Fruit fly (Drosophila melanogaster) whole organism, pupa: ENCODE results near the gene CG15422.

Experiments used
- CG10348 ChIP-seq: fragments of 200-800 bp; sonication (Bioruptor generic); IDR thresholded peaks from 2 replicates; pipeline ENCODE4 v1.3.6; 2022; ENCODE audit warnings: missing biosample characterization, missing genetic modification characterization
- CG12605 ChIP-seq: fragments of 200-800 bp; sonication (Bioruptor generic); IDR thresholded peaks from 2 replicates; pipeline ENCODE4 v1.3.6; 2022; ENCODE audit warnings: missing biosample characterization, missing genetic modification characterization
- CG13204 ChIP-seq: fragments of 200-800 bp; sonication (Bioruptor generic); optimal IDR thresholded peaks from 2 replicates; lab custom pipeline; 2018; ENCODE audit warnings: missing biosample characterization, mild to moderate bottlenecking, missing genetic modification characterization, moderate library complexity
- CG14655 ChIP-seq: fragments of 200-800 bp; sonication (Bioruptor generic); optimal IDR thresholded peaks from 3 replicates; lab custom pipeline; 2017; ENCODE audit warnings: mild to moderate bottlenecking, missing biosample characterization, missing genetic modification reagents, missing genetic modification characterization
- CG15710 ChIP-seq: fragments of 200-800 bp; sonication (Bioruptor generic); optimal IDR thresholded peaks from 2 replicates; lab custom pipeline; 2018; ENCODE audit warnings: missing biosample characterization, mild to moderate bottlenecking, missing genetic modification characterization, moderate library complexity
- CG17806 ChIP-seq: fragments of 200-800 bp; sonication (Bioruptor generic); optimal IDR thresholded peaks from 2 replicates; lab custom pipeline; 2018; ENCODE audit warnings: missing biosample characterization, mild to moderate bottlenecking, missing genetic modification characterization, moderate library complexity
- CG32121 ChIP-seq: fragments of 200-800 bp; sonication (Bioruptor generic); IDR thresholded peaks from 2 replicates; pipeline ENCODE4 v1.3.6; 2022; ENCODE audit warnings: missing biosample characterization, missing genetic modification characterization
- CG34367 ChIP-seq: fragments of 200-800 bp; sonication (Bioruptor generic); optimal IDR thresholded peaks from 2 replicates; lab custom pipeline; 2018; ENCODE audit warnings: missing biosample characterization, mild to moderate bottlenecking, missing genetic modification characterization
- CG4496 ChIP-seq: fragments of 200-800 bp; sonication (Bioruptor generic); IDR thresholded peaks from 3 replicates; pipeline ENCODE4 v1.3.6; 2022; ENCODE audit warnings: missing biosample characterization, missing genetic modification characterization
- CG8159 ChIP-seq: fragments of 200-800 bp; sonication (Bioruptor generic); optimal IDR thresholded peaks from 3 replicates; lab custom pipeline; 2018; ENCODE audit warnings: missing biosample characterization, mild to moderate bottlenecking, missing genetic modification characterization, moderate library complexity
- CG8301 ChIP-seq: fragments of 200-800 bp; sonication (Bioruptor generic); optimal IDR thresholded peaks from 2 replicates; lab custom pipeline; 2018; ENCODE audit warnings: missing biosample characterization, mild to moderate bottlenecking, missing genetic modification characterization
- CG9948 ChIP-seq: fragments of 200-800 bp; sonication (Bioruptor generic); optimal IDR thresholded peaks from 2 replicates; lab custom pipeline; 2018; ENCODE audit warnings: missing biosample characterization, mild to moderate bottlenecking, missing genetic modification characterization, moderate library complexity
- D1 ChIP-seq: fragments of 200-800 bp; sonication (Bioruptor generic); optimal IDR thresholded peaks from 2 replicates; lab custom pipeline; 2018; ENCODE audit warnings: missing biosample characterization, mild to moderate bottlenecking, missing genetic modification characterization, moderate library complexity
- EcR ChIP-seq: fragments of 200-800 bp; sonication (Bioruptor generic); optimal IDR thresholded peaks from 3 replicates; lab custom pipeline; 2019; ENCODE audit warnings: missing biosample characterization, missing genetic modification characterization, mild to moderate bottlenecking, moderate library complexity, missing genetic modification reagents
- Ets98B ChIP-seq: fragments of 200-800 bp; sonication (Bioruptor generic); IDR thresholded peaks from 2 replicates; pipeline ENCODE4 v1.3.6; 2022; ENCODE audit warnings: missing biosample characterization, missing genetic modification characterization
- Pif1A ChIP-seq: fragments of 200-800 bp; sonication (Bioruptor generic); optimal IDR thresholded peaks from 3 replicates; lab custom pipeline; 2016; ENCODE audit warnings: missing biosample characterization, missing genetic modification characterization
- Pif1B ChIP-seq: fragments of 200-800 bp; sonication (Bioruptor generic); optimal IDR thresholded peaks from 3 replicates; lab custom pipeline; 2016; ENCODE audit warnings: missing biosample characterization, missing genetic modification characterization
- Snoo ChIP-seq: fragments of 200-800 bp; sonication (Bioruptor generic); optimal IDR thresholded peaks from 3 replicates; lab custom pipeline; 2017; ENCODE audit warnings: missing biosample characterization, mild to moderate bottlenecking, missing genetic modification characterization, inconsistent platforms
- fd96Ca ChIP-seq: fragments of 200-800 bp; sonication (Bioruptor generic); IDR thresholded peaks from 3 replicates; pipeline ENCODE4 v1.3.6; 2022; ENCODE audit warnings: missing biosample characterization, missing genetic modification characterization
- gl ChIP-seq: fragments of 200-800 bp; sonication (Bioruptor generic); optimal IDR thresholded peaks from 2 replicates; lab custom pipeline; 2018; ENCODE audit warnings: missing biosample characterization, mild to moderate bottlenecking, missing genetic modification characterization
- rn ChIP-seq: fragments of 200-800 bp; sonication (Bioruptor generic); IDR thresholded peaks from 2 replicates; pipeline ENCODE4 v1.3.6; 2022; ENCODE audit warnings: missing biosample characterization, missing genetic modification characterization

The CG15422 gene

dm6 chr2L:4004684-4005083, at the start of gene CG15422:
Gene CG15422, plus strand, starts transcription at chr2L:4004984.
- no peak for TF ChIP-seq Pif1A (GFP tag; lab: Kevin White, UChicago)
- no peak for TF ChIP-seq EcR (GFP tag; lab: Kevin White, UChicago)
- TF ChIP-seq D1 (tag; lab: Kevin White, UChicago): no peak
- TF ChIP-seq Snoo (tag; lab: Kevin White, UChicago): no peak
- TF ChIP-seq CG32121: no peak
- no peak for TF ChIP-seq CG4496 (GFP tag; lab: Robert Waterston, UW)
- no peak for TF ChIP-seq CG17806 (tag; lab: Kevin White, UChicago)
- TF ChIP-seq CG13204 (GFP tag; lab: Kevin White, UChicago): no peak
- no peak for TF ChIP-seq CG34367
- no peak for TF ChIP-seq rn (GFP tag; lab: Robert Waterston, UW)
- no peak for TF ChIP-seq CG14655 (GFP tag; lab: Kevin White, UChicago)
- TF ChIP-seq CG15710: no peak
- TF ChIP-seq CG9948 (tag; lab: Kevin White, UChicago): no peak
- no peak for TF ChIP-seq gl (tag; lab: Kevin White, UChicago)
- no peak for TF ChIP-seq CG10348 (GFP tag; lab: Robert Waterston, UW)
- TF ChIP-seq fd96Ca (GFP tag; lab: Robert Waterston, UW): no peak
- TF ChIP-seq CG8159: no peak

dm6 chr2L:3968325-3968724, 36.5 kb upstream of the CG15422 start:
- TF ChIP-seq CG14655 (GFP tag; lab: Kevin White, UChicago): no peak
- no peak for TF ChIP-seq gl (tag; lab: Kevin White, UChicago)
- TF ChIP-seq Pif1A (GFP tag; lab: Kevin White, UChicago): no peak
- TF ChIP-seq Pif1B (GFP tag; lab: Kevin White, UChicago): no peak

dm6 chr2L:3991638-3992037, 13.1 kb upstream of the CG15422 start, which contains the start of gene fred:
Gene fred, minus strand, starts transcription at chr2L:3991713.
- no peak for TF ChIP-seq rn (GFP tag; lab: Robert Waterston, UW)
- no peak for TF ChIP-seq CG17806 (tag; lab: Kevin White, UChicago)
- TF ChIP-seq, all 21 proteins: peak for 0

- no peak for TF ChIP-seq CG8301 (tag; lab: Kevin White, UChicago)
- no peak for TF ChIP-seq CG32121
- TF ChIP-seq Snoo (tag; lab: Kevin White, UChicago): no peak
- TF ChIP-seq CG8159: no peak
- no peak for TF ChIP-seq CG4496 (GFP tag; lab: Robert Waterston, UW)
- no peak for TF ChIP-seq CG14655 (GFP tag; lab: Kevin White, UChicago)
- no peak for TF ChIP-seq gl (tag; lab: Kevin White, UChicago)
- TF ChIP-seq CG9948 (tag; lab: Kevin White, UChicago): no peak
- no peak for TF ChIP-seq CG17806 (tag; lab: Kevin White, UChicago)
- no peak for TF ChIP-seq fd96Ca (GFP tag; lab: Robert Waterston, UW)
- TF ChIP-seq CG10348 (GFP tag; lab: Robert Waterston, UW): no peak
- TF ChIP-seq Ets98B (GFP tag; lab: Robert Waterston, UW): no peak
- TF ChIP-seq CG12605 (GFP tag; lab: Robert Waterston, UW): no peak
- TF ChIP-seq CG34367: no peak
- TF ChIP-seq CG15710: no peak
- TF ChIP-seq D1 (tag; lab: Kevin White, UChicago): no peak
Observed at dm6 chr2L:3999718-4000117, 5.1 kb upstream of the CG15422 start, which contains the start of gene CG43797. Gene CG43797, plus strand, starts transcription at chr2L:4000018.

dm6 chr2L:4003780-4004179, 1.0 kb upstream of the CG15422 start, which contains the start of gene CG34176:
Gene CG34176, plus strand, starts transcription at chr2L:4004080.
- TF ChIP-seq CG13204 (GFP tag; lab: Kevin White, UChicago) (no peak), gl (tag; lab: Kevin White, UChicago) (no peak), CG32121 (no peak), CG8159 (no peak), CG15710 (no peak), CG4496 (GFP tag; lab: Robert Waterston, UW) (no peak), EcR (GFP tag; lab: Kevin White, UChicago) (no peak), rn (GFP tag; lab: Robert Waterston, UW) (no peak)

dm6 chr2L:4005741-4006140, 957 bp downstream of the CG15422 start, which contains the start of gene CG15423:
Gene CG15423, plus strand, starts transcription at chr2L:4006041.
- TF ChIP-seq CG34367 (no peak), CG12605 (GFP tag; lab: Robert Waterston, UW) (no peak), CG17806 (tag; lab: Kevin White, UChicago) (no peak), gl (tag; lab: Kevin White, UChicago) (no peak)

- TF ChIP-seq rn (GFP tag; lab: Robert Waterston, UW) (no peak), CG14655 (GFP tag; lab: Kevin White, UChicago) (no peak), gl (tag; lab: Kevin White, UChicago) (no peak), CG4496 (GFP tag; lab: Robert Waterston, UW) (no peak), CG15710 (no peak), fd96Ca (GFP tag; lab: Robert Waterston, UW) (no peak), Pif1A (GFP tag; lab: Kevin White, UChicago) (no peak), CG8159 (no peak)
Observed at dm6 chr2L:4007390-4007789, 2.6 kb downstream of the CG15422 start, which contains the start of gene CG43773. Gene CG43773, plus strand, starts transcription at chr2L:4007690.
